Comparison of ENCODE assay signal across 2 fruit fly cellular contexts in genomic region chr2L:16845179-16845578, dm6.
TF ChIP-seq lines count a peak whose summit lies in the region.

No protein-coding gene starts in this region.

- no peak for TF ChIP-seq CTCF in whole organism, embryonic (GFP tag; optimal IDR thresholded peaks at IDR 0.05; lab: Kevin White, UChicago)

TF ChIP-seq in whole organism, embryonic, 481 proteins besides CTCF, POLR2A, EP300 and RAD21:
- TF ChIP-seq CG5180 (GFP tag; optimal IDR thresholded peaks at IDR 0.05; lab: Kevin White, UChicago) (peak; percentile 10), HHEX (GFP tag; optimal IDR thresholded peaks at IDR 0.05; lab: Kevin White, UChicago) (peak; percentile 2), Med (GFP tag; lab: Kevin White, UChicago) (peak; percentile 49), cad (GFP tag; optimal IDR thresholded peaks at IDR 0.05; lab: Kevin White, UChicago) (no peak), sens (GFP tag; lab: Kevin White, UChicago) (peak; percentile 59), Asciz (GFP tag; optimal IDR thresholded peaks at IDR 0.05; lab: Kevin White, UChicago) (peak; percentile 27), Nf-YA (GFP tag; IDR thresholded peaks at IDR 0.05; lab: Robert Waterston, UW) (0 out of 2 replicates have a peak, but pooled peaks have one; percentile 21), CG14441 (GFP tag; IDR thresholded peaks at IDR 0.05; lab: Robert Waterston, UW) (no peak), Fer3 (tag; optimal IDR thresholded peaks at IDR 0.05; lab: Kevin White, UChicago) (no peak), Ets65A (GFP tag; lab: Kevin White, UChicago) (peak; percentile 70), CG15479 (GFP tag; optimal IDR thresholded peaks at IDR 0.05; lab: Kevin White, UChicago) (peak; percentile 31), tll (GFP tag; optimal IDR thresholded peaks at IDR 0.05; lab: Kevin White, UChicago) (peak in 1 of 2 experiments; percentile 54), ci (GFP tag; IDR thresholded peaks at IDR 0.05; lab: Robert Waterston, UW) (0 out of 3 replicates have a peak, but pooled peaks have one; percentile 27)
TF ChIP-seq in whole organism, embryonic: peak in this region for 10.

TF ChIP-seq in whole organism, prepupa, 60 proteins besides CTCF, POLR2A, EP300 and RAD21:
- TF ChIP-seq fkh (GFP tag; optimal IDR thresholded peaks at IDR 0.05; lab: Kevin White, UChicago) (peak; percentile 13), ss (GFP tag; optimal IDR thresholded peaks at IDR 0.05; lab: Kevin White, UChicago) (no peak), CG34406 (GFP tag; optimal IDR thresholded peaks at IDR 0.05; lab: Kevin White, UChicago) (no peak)
